Worm (Caenorhabditis elegans) whole organism, L2 larva: ENCODE measurements around the gene ugt-3.
A peak's percentile ranks its signal among the peaks of the same experiment; 100 is the strongest.

Experiments
- C34F6.9 ChIP-seq: fragments of 150-350 bp; optimal IDR thresholded peaks from 2 replicates; lab custom pipeline; 2014; ENCODE audit warnings: missing biosample characterization, missing genetic modification characterization
- F13H6.1 ChIP-seq: sonication (generic microtip); optimal IDR thresholded peaks from 2 replicates; lab custom pipeline; 2016; ENCODE audit warnings: missing genetic modification characterization, missing compliant biosample characterization
- R02D3.7 ChIP-seq: fragments of 150-350 bp; optimal IDR thresholded peaks from 2 replicates; lab custom pipeline; 2014; ENCODE audit warnings: missing biosample characterization, missing genetic modification characterization
- Y55F3AM.14 ChIP-seq: fragments of 200-800 bp; sonication (Bioruptor generic); optimal IDR thresholded peaks from 2 replicates; lab custom pipeline; 2018; ENCODE audit warnings: mild to moderate bottlenecking, missing genetic modification characterization, missing compliant biosample characterization
- ZK546.5 ChIP-seq: sonication (generic microtip); optimal IDR thresholded peaks from 2 replicates; lab custom pipeline; 2017; ENCODE audit warnings: missing biosample characterization, missing genetic modification characterization
- alr-1 ChIP-seq: fragments of 150-350 bp; optimal IDR thresholded peaks from 2 replicates; lab custom pipeline; 2014; ENCODE audit warnings: missing biosample characterization, missing genetic modification characterization
- aly-2 ChIP-seq: fragments of 150-350 bp; optimal IDR thresholded peaks from 2 replicates; lab custom pipeline; 2014; ENCODE audit warnings: missing biosample characterization, missing genetic modification characterization
- blmp-1 ChIP-seq: sonication (generic microtip); optimal IDR thresholded peaks from 2 replicates; lab custom pipeline; 2017; ENCODE audit warnings: missing genetic modification characterization, mild to moderate bottlenecking, missing compliant biosample characterization, antibody characterized with exemption, moderate library complexity; ENCODE audit not compliant: insufficient read depth
- ceh-16 ChIP-seq: fragments of 150-350 bp; optimal IDR thresholded peaks from 2 replicates; lab custom pipeline; 2014; ENCODE audit warnings: missing biosample characterization, missing genetic modification characterization
- ceh-82 ChIP-seq: fragments of 150-350 bp; optimal IDR thresholded peaks from 2 replicates; lab custom pipeline; 2014; ENCODE audit warnings: missing biosample characterization, missing genetic modification characterization
- crh-2 ChIP-seq: sonication (generic microtip); optimal IDR thresholded peaks from 2 replicates; lab custom pipeline; 2017; ENCODE audit warnings: missing biosample characterization, missing genetic modification characterization
- dmd-4 ChIP-seq: sonication (generic microtip); optimal IDR thresholded peaks from 2 replicates; lab custom pipeline; 2017; ENCODE audit warnings: missing biosample characterization, missing genetic modification characterization
- egl-27 ChIP-seq: sonication (generic microtip); optimal IDR thresholded peaks from 3 replicates; lab custom pipeline; 2017; ENCODE audit warnings: missing biosample characterization, missing genetic modification reagents, missing genetic modification characterization
- elt-1 ChIP-seq: fragments of 150-350 bp; optimal IDR thresholded peaks from 2 replicates; lab custom pipeline; 2014; ENCODE audit warnings: missing biosample characterization, missing genetic modification characterization
- elt-3 ChIP-seq: sonication (generic microtip); optimal IDR thresholded peaks from 2 replicates; lab custom pipeline; 2017; ENCODE audit warnings: missing biosample characterization, missing genetic modification characterization
- fos-1 ChIP-seq: fragments of 150-350 bp; optimal IDR thresholded peaks from 2 replicates; lab custom pipeline; 2014; ENCODE audit warnings: missing biosample characterization, missing genetic modification characterization
- gmeb-1 ChIP-seq: fragments of 150-350 bp; optimal IDR thresholded peaks from 2 replicates; lab custom pipeline; 2014; ENCODE audit warnings: missing biosample characterization, missing genetic modification characterization
- lin-11 ChIP-seq: fragments of 150-350 bp; sonication (generic microtip); optimal IDR thresholded peaks from 2 replicates; lab custom pipeline; 2014; ENCODE audit warnings: missing biosample characterization, missing genetic modification characterization, inconsistent platforms, mixed read lengths
- lin-13 ChIP-seq: fragments of 150-350 bp; optimal IDR thresholded peaks from 2 replicates; lab custom pipeline; 2014; ENCODE audit warnings: missing biosample characterization, missing genetic modification reagents, missing genetic modification characterization
- lin-39 ChIP-seq: fragments of 150-350 bp; optimal IDR thresholded peaks from 2 replicates; lab custom pipeline; 2014; ENCODE audit warnings: missing biosample characterization, missing genetic modification reagents, missing genetic modification characterization
- lsy-2 ChIP-seq, 2 experiments: fragments of 150-350 bp in 1 of 2; sonication (generic microtip) in 1 of 2; optimal IDR thresholded peaks; 2 replicates each; lab custom pipeline; 2014 to 2017; ENCODE audit warnings: missing biosample characterization in 2 of 2, missing genetic modification characterization in 2 of 2
- mab-5 ChIP-seq: fragments of 150-350 bp; optimal IDR thresholded peaks from 2 replicates; lab custom pipeline; 2014; ENCODE audit warnings: missing biosample characterization, missing genetic modification characterization
- mdl-1 ChIP-seq, 2 experiments: fragments of 150-350 bp in 1 of 2; sonication (generic microtip) in 1 of 2; optimal IDR thresholded peaks; 2 replicates each; lab custom pipeline; 2017; ENCODE audit warnings: missing biosample characterization in 2 of 2, missing genetic modification characterization in 2 of 2
- nhr-10 ChIP-seq: sonication (generic microtip); optimal IDR thresholded peaks from 2 replicates; lab custom pipeline; 2017; ENCODE audit warnings: missing biosample characterization, missing genetic modification characterization
- nhr-12 ChIP-seq: fragments of 150-350 bp; optimal IDR thresholded peaks from 2 replicates; lab custom pipeline; 2014; ENCODE audit warnings: missing biosample characterization, missing genetic modification characterization
- nhr-129 ChIP-seq: fragments of 150-350 bp; optimal IDR thresholded peaks from 2 replicates; lab custom pipeline; 2014; ENCODE audit warnings: missing biosample characterization, missing genetic modification characterization
- nhr-23 ChIP-seq: fragments of 150-350 bp; optimal IDR thresholded peaks from 2 replicates; lab custom pipeline; 2014; ENCODE audit warnings: missing biosample characterization, missing genetic modification reagents, missing genetic modification characterization
- nhr-25 ChIP-seq: fragments of 150-350 bp; sonication (generic microtip); optimal IDR thresholded peaks from 3 replicates; lab custom pipeline; 2014; ENCODE audit warnings: missing biosample characterization, missing genetic modification characterization
- nhr-77 ChIP-seq: fragments of 150-350 bp; optimal IDR thresholded peaks from 2 replicates; lab custom pipeline; 2014; ENCODE audit warnings: missing biosample characterization, missing genetic modification characterization
- peb-1 ChIP-seq: fragments of 150-350 bp; optimal IDR thresholded peaks from 2 replicates; lab custom pipeline; 2014; ENCODE audit warnings: missing biosample characterization, missing genetic modification characterization
- sem-4 ChIP-seq: fragments of 150-350 bp; optimal IDR thresholded peaks from 2 replicates; lab custom pipeline; 2014; ENCODE audit warnings: missing biosample characterization, missing genetic modification reagents, missing genetic modification characterization
- sma-3 ChIP-seq: sonication (generic microtip); optimal IDR thresholded peaks from 2 replicates; lab custom pipeline; 2016; ENCODE audit warnings: missing genetic modification reagents, missing genetic modification characterization, missing compliant biosample characterization
- sma-9 ChIP-seq, 2 experiments: fragments of 150-350 bp in 1 of 2; sonication (generic microtip) in 1 of 2; optimal IDR thresholded peaks; 2 replicates each; lab custom pipeline; 2014 to 2016; ENCODE audit warnings: missing genetic modification characterization in 2 of 2, mild to moderate bottlenecking in 1 of 2, missing biosample characterization in 1 of 2, missing compliant biosample characterization in 1 of 2, missing genetic modification reagents in 1 of 2, moderate library complexity in 1 of 2
- snpc-4 ChIP-seq: fragments of 150-350 bp; optimal IDR thresholded peaks from 2 replicates; lab custom pipeline; 2014; ENCODE audit warnings: missing biosample characterization, missing genetic modification characterization
- unc-55 ChIP-seq: fragments of 150-350 bp; sonication (generic microtip); optimal IDR thresholded peaks from 3 replicates; lab custom pipeline; 2014; ENCODE audit warnings: missing biosample characterization, missing genetic modification reagents, missing genetic modification characterization
- unc-62 ChIP-seq: fragments of 150-350 bp; optimal IDR thresholded peaks from 2 replicates; lab custom pipeline; 2014; ENCODE audit warnings: missing biosample characterization, missing genetic modification reagents, missing genetic modification characterization
- zag-1 ChIP-seq: fragments of 150-350 bp; optimal IDR thresholded peaks from 2 replicates; lab custom pipeline; 2014; ENCODE audit warnings: missing biosample characterization, missing genetic modification characterization
- ztf-1 ChIP-seq: fragments of 200-800 bp; sonication (Bioruptor generic); conservative IDR thresholded peaks from 2 replicates; pipeline ENCODE4 v1.3.6; 2022; ENCODE audit warnings: missing genetic modification characterization, missing compliant biosample characterization

Gene ugt-3

DNA sequence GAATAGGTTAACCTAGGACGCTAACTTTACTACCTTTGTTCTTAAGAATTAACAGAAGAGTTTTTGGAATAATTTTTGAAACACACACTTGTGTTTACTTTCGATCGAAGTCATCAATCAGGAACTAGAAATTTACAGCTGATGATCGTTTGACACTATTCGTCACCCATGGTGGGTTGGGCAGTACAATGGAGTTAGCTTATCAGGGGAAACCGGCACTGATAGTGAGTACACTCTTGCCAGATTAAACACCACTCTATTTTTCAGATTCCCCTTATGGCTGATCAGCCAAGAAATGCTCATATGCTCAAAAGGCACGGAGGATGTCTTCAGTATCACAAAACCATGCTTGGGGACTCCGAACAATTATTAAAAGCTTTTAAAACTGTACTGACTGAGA lies 22.0 kb upstream of the ugt-3 start:
- TF ChIP-seq aly-2 (no peak), fos-1 (peak; percentile 68), sma-9 (GFP tag; optimal IDR thresholded peaks at IDR 0.05; lab: Kevin White, UChicago) (no peak), sma-9 (tag; optimal IDR thresholded peaks at IDR 0.05; lab: Kevin White, UChicago) (no peak), ceh-82 (tag; lab: Kevin White, UChicago) (no peak), unc-62 (GFP tag; lab: Kevin White, UChicago) (no peak), mdl-1 (tag; optimal IDR thresholded peaks at IDR 0.05; lab: Kevin White, UChicago) (no peak), elt-3 (tag; lab: Kevin White, UChicago) (no peak), alr-1 (tag; lab: Kevin White, UChicago) (no peak)

DNA sequence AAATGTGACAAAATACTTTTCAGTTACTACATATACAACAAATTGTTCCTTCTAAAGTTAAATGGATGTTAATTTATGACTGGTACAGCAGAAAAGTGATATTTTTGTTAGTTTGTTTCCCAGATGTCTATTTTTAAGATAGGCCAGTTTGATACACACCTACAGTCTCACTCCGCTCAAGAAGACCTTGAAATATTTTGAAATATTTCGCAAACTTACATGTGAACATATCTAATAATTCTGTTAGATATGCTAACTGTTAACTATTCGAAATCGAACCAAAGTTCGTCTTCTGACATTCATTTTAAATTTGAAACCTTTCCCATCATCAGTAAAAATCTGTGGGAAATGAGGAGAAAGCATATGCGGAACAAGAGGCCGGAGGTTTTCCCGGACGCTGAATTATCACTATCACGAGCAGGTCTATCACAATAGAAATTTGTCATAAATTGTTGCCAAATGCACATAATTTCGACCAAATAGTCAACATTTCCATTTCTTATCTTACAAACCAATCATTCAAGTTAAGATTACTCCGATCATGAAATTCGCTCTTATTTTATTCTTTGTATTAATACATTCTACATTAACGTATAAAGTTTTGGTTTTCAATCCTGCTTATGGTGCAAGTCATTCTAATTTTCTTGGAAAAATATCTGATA lies 19.9 kb upstream of the ugt-3 start, which contains the start of the genes ZC443.4 and ugt-18:
Gene ZC443.4, minus strand, starts transcription at position 95 of the 662 bp plus-strand sequence.
Gene ugt-18, plus strand, starts transcription at position 469 of the 662 bp plus-strand sequence.
- no peak for TF ChIP-seq nhr-77 (tag; lab: Kevin White, UChicago)
- peak; percentile 54 for TF ChIP-seq fos-1
- TF ChIP-seq sma-3 (GFP tag; lab: Kevin White, UChicago): no peak
- TF ChIP-seq gmeb-1 (tag; lab: Kevin White, UChicago): no peak
- TF ChIP-seq lsy-2 (tag; optimal IDR thresholded peaks at IDR 0.05; lab: Kevin White, UChicago): no peak
- no peak for TF ChIP-seq R02D3.7 (tag; lab: Kevin White, UChicago)
- no peak for TF ChIP-seq lin-39 (tag; lab: Kevin White, UChicago)
- TF ChIP-seq zag-1: no peak
- no peak for TF ChIP-seq nhr-12
- TF ChIP-seq C34F6.9 (tag; lab: Kevin White, UChicago): no peak
- no peak for TF ChIP-seq lin-13
- no peak for TF ChIP-seq sma-9 (GFP tag; optimal IDR thresholded peaks at IDR 0.05; lab: Kevin White, UChicago)
- no peak for TF ChIP-seq sma-9 (tag; optimal IDR thresholded peaks at IDR 0.05; lab: Kevin White, UChicago)
- peak; percentile 57 for TF ChIP-seq nhr-129 (tag; lab: Kevin White, UChicago)
- no peak for TF ChIP-seq egl-27 (tag; lab: Kevin White, UChicago)
- no peak for TF ChIP-seq Y55F3AM.14 (GFP tag; lab: Kevin White, UChicago)

DNA sequence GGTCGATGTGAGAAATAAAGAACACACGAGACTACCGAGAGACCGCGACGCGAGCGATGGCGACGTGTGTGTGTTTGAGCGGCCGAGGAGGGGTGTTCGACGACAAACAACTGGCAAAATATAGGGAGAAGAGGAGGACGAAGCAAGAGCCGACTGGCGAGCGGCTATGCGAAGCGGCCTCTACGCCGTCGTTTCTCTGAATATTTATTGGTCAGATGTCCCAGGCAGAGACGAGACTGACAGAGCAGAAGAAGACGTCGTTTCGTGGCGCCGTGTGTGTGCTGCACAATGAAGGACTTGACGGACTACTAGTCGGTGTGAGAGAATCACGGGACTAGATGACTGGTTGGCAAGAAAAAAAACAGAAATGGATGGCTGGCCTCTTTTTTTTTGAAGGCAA lies 19.1 kb upstream of the ugt-3 start:
- TF ChIP-seq sma-3 (GFP tag; lab: Kevin White, UChicago) (no peak), ztf-1 (no peak), mab-5 (no peak), zag-1 (peak; percentile 27), lsy-2 (tag; optimal IDR thresholded peaks at IDR 0.05; lab: Kevin White, UChicago) (peak in 1 of 2 experiments; percentile 45), nhr-12 (no peak), dmd-4 (no peak), R02D3.7 (tag; lab: Kevin White, UChicago) (no peak), elt-1 (no peak), lin-11 (tag; lab: Kevin White, UChicago) (peak; percentile 80), peb-1 (no peak), C34F6.9 (tag; lab: Kevin White, UChicago) (peak; percentile 43), nhr-129 (tag; lab: Kevin White, UChicago) (peak; percentile 43), lin-39 (tag; lab: Kevin White, UChicago) (no peak), mdl-1 (tag; optimal IDR thresholded peaks at IDR 0.05; lab: Kevin White, UChicago) (peak in 1 of 2 experiments; percentile 7), snpc-4 (peak; percentile 24), ceh-16 (tag; lab: Kevin White, UChicago) (no peak), sem-4 (no peak), ZK546.5 (no peak), crh-2 (peak; percentile 35), nhr-10 (tag; lab: Kevin White, UChicago) (no peak), blmp-1 (no peak), F13H6.1 (tag; lab: Kevin White, UChicago) (peak; percentile 35), unc-55 (GFP tag; lab: Kevin White, UChicago) (peak; percentile 29)

DNA sequence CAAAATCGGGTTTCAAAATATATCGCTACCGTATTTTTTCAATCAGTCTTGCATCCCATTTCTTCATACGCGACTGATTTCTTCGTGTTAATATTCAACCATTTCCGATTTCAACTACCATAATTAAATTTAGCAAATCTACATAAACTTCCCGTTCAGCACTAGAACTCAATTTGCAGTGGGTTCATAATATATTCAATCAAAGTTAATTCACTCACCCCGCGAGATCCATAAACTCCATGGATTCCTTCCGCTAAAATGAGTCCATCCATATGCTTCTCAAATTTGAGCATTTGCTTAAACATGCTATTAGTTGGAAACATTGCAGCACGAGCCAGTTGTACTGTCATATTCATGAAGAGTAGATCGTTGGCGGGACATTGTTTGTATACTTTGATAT lies 18.4 kb upstream of the ugt-3 start:
- no peak for TF ChIP-seq nhr-23 (tag; lab: Kevin White, UChicago)
- TF ChIP-seq elt-1: no peak
- TF ChIP-seq nhr-77 (tag; lab: Kevin White, UChicago): no peak
- no peak for TF ChIP-seq lin-11 (tag; lab: Kevin White, UChicago)
- no peak for TF ChIP-seq nhr-25 (tag; lab: Kevin White, UChicago)
- TF ChIP-seq, all 48 proteins: peak for 0
